Worm (Caenorhabditis elegans): Measurements from ENCODE around the gene osm-1.

ce11 chrX:16524310-16524709 is 16.2 kb upstream of the osm-1 start:
- no peak for TF ChIP-seq nhr-11 (tag; optimal IDR thresholded peaks at IDR 0.05)
- no peak for TF ChIP-seq sox-2 (GFP tag; IDR thresholded peaks at IDR 0.05)

Data from whole organism, late embryonic.